Worm (Caenorhabditis elegans) whole organism, late embryonic: ENCODE data around the gene srd-42.

Experiments
- pqm-1 ChIP-seq: sonication (generic microtip); optimal IDR thresholded peaks from 2 replicates; lab custom pipeline; 2016; ENCODE audit warnings: missing genetic modification characterization, missing compliant biosample characterization
- rnt-1 ChIP-seq: sonication (generic microtip); optimal IDR thresholded peaks from 2 replicates; lab custom pipeline; 2016; ENCODE audit warnings: missing genetic modification characterization, missing compliant biosample characterization

DNA sequence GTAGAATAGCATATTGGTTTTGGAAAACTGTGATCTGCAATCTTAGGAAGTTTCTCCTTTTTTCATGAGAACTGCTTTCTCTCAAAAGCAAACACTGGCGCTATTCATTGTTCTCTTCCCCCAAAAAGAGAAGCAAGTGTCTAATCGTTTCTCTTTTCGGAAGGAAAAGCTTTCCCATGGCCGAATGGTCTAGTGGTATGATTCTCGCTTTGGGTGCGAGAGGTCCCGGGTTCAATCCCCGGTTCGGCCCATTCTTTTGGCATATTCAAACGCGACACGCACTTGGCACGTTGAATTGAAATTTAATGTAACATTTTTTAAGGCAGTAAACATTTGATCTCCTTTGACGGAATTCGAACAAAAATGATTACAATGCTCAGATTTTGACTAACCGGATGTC lies 4.6 kb upstream of the srd-42 start:
- TF ChIP-seq pqm-1 (no peak), rnt-1 (tag; lab: Kevin White, UChicago) (no peak)
